Worm (Caenorhabditis elegans) whole organism, midembryonic: ENCODE data around the gene hyl-1.

Experiments
- cog-1 ChIP-seq: sonication (generic microtip); optimal IDR thresholded peaks from 2 replicates; lab custom pipeline; 2016; ENCODE audit warnings: missing genetic modification characterization, missing compliant biosample characterization
- flt-1 ChIP-seq: fragments of 200-800 bp; sonication (Bioruptor generic); IDR thresholded peaks from 2 replicates; pipeline ENCODE4 v1.3.6; 2022; ENCODE audit warnings: missing genetic modification characterization, missing compliant biosample characterization
- ztf-23 ChIP-seq: fragments of 200-800 bp; sonication (Bioruptor generic); IDR thresholded peaks from 2 replicates; pipeline ENCODE4 v1.3.6; 2022; ENCODE audit warnings: missing genetic modification reagents, missing genetic modification characterization, missing compliant biosample characterization
- ztf-29 ChIP-seq: fragments of 200-800 bp; sonication (Bioruptor generic); IDR thresholded peaks from 2 replicates; pipeline ENCODE4 v1.3.6; 2022; ENCODE audit warnings: missing genetic modification reagents, missing genetic modification characterization, missing compliant biosample characterization

ce11 chrIV:8498773-8499360 lies 40.1 kb upstream of the hyl-1 start, which contains the start of the genes acdh-13 and mesp-1:
- TF ChIP-seq ztf-29 (GFP tag; lab: Robert Waterston, UW) (no peak), flt-1 (GFP tag; lab: Robert Waterston, UW) (no peak), cog-1 (tag; lab: Kevin White, UChicago) (no peak), ztf-23 (GFP tag; lab: Robert Waterston, UW) (no peak)
